Worm (Caenorhabditis elegans) whole organism, L3 larva: ENCODE results near the gene abf-5.
A peak's percentile ranks its signal among the peaks of the same experiment; 100 is the strongest.

Experiments used
- R02D3.7 ChIP-seq: fragments of 150-350 bp; optimal IDR thresholded peaks from 2 replicates; lab custom pipeline; 2014; ENCODE audit warnings: missing biosample characterization, missing genetic modification characterization
- ZK546.5 ChIP-seq: sonication (generic microtip); optimal IDR thresholded peaks from 2 replicates; lab custom pipeline; 2017; ENCODE audit warnings: missing biosample characterization, missing genetic modification characterization
- ceh-9 ChIP-seq: sonication (generic microtip); optimal IDR thresholded peaks from 2 replicates; lab custom pipeline; 2018; ENCODE audit warnings: missing biosample characterization, missing genetic modification characterization
- daf-12 ChIP-seq: fragments of 150-350 bp; optimal IDR thresholded peaks from 2 replicates; lab custom pipeline; 2014; ENCODE audit warnings: missing biosample characterization, missing genetic modification reagents, missing genetic modification characterization
- egl-27 ChIP-seq: sonication (generic microtip); optimal IDR thresholded peaks from 4 replicates; lab custom pipeline; 2017; ENCODE audit warnings: missing biosample characterization, missing genetic modification reagents, missing genetic modification characterization
- egl-5 ChIP-seq: fragments of 150-350 bp; optimal IDR thresholded peaks from 2 replicates; lab custom pipeline; 2017; ENCODE audit warnings: missing biosample characterization, missing genetic modification reagents, missing genetic modification characterization, inconsistent platforms
- elt-1 ChIP-seq: fragments of 150-350 bp; optimal IDR thresholded peaks from 2 replicates; lab custom pipeline; 2014; ENCODE audit warnings: missing biosample characterization, missing genetic modification characterization
- elt-2 ChIP-seq: sonication (generic microtip); optimal IDR thresholded peaks from 2 replicates; lab custom pipeline; 2016; ENCODE audit warnings: missing genetic modification reagents, mild to moderate bottlenecking, missing genetic modification characterization, missing compliant biosample characterization
- elt-3 ChIP-seq, 3 experiments: fragments of 150-350 bp in 1 of 3; sonication (generic microtip) in 2 of 3; optimal IDR thresholded peaks; 2 replicates in 2 of 3; 4 replicates in 1 of 3; lab custom pipeline; 2014 to 2017; ENCODE audit warnings: missing biosample characterization in 3 of 3, missing genetic modification characterization in 3 of 3
- eor-1 ChIP-seq, 2 experiments: fragments of 150-350 bp; optimal IDR thresholded peaks; 2 replicates each; lab custom pipeline; 2014 to 2018; ENCODE audit warnings: missing biosample characterization in 2 of 2, missing genetic modification characterization in 2 of 2
- fkh-10 ChIP-seq: sonication (generic microtip); optimal IDR thresholded peaks from 2 replicates; lab custom pipeline; 2017; ENCODE audit warnings: missing biosample characterization, missing genetic modification reagents, missing genetic modification characterization
- hmg-11 ChIP-seq: sonication (generic microtip); optimal IDR thresholded peaks from 2 replicates; lab custom pipeline; 2016; ENCODE audit warnings: missing genetic modification characterization, missing compliant biosample characterization
- jun-1 ChIP-seq: fragments of 150-350 bp; optimal IDR thresholded peaks from 2 replicates; lab custom pipeline; 2014; ENCODE audit warnings: missing biosample characterization, missing genetic modification reagents, missing genetic modification characterization
- lin-15B ChIP-seq: fragments of 150-350 bp; optimal IDR thresholded peaks from 2 replicates; lab custom pipeline; 2014; ENCODE audit warnings: missing biosample characterization, missing genetic modification characterization
- lin-39 ChIP-seq: fragments of 150-350 bp; optimal IDR thresholded peaks from 2 replicates; lab custom pipeline; 2018; ENCODE audit warnings: missing biosample characterization, missing genetic modification reagents, missing genetic modification characterization
- lsy-12 ChIP-seq: sonication (generic microtip); optimal IDR thresholded peaks from 2 replicates; lab custom pipeline; 2016; ENCODE audit warnings: mild to moderate bottlenecking, missing genetic modification characterization, missing compliant biosample characterization
- mml-1 ChIP-seq: fragments of 150-350 bp; sonication (generic microtip); optimal IDR thresholded peaks from 3 replicates; lab custom pipeline; 2014; ENCODE audit warnings: missing biosample characterization, missing genetic modification characterization
- nfya-1 ChIP-seq: sonication (generic microtip); optimal IDR thresholded peaks from 2 replicates; lab custom pipeline; 2017; ENCODE audit warnings: missing genetic modification characterization, mild to moderate bottlenecking, missing compliant biosample characterization, antibody characterized with exemption, moderate library complexity; ENCODE audit not compliant: insufficient read depth
- nhr-11 ChIP-seq: fragments of 150-350 bp; optimal IDR thresholded peaks from 2 replicates; lab custom pipeline; 2014; ENCODE audit warnings: missing biosample characterization, missing genetic modification characterization
- nhr-12 ChIP-seq: fragments of 150-350 bp; optimal IDR thresholded peaks from 2 replicates; lab custom pipeline; 2014; ENCODE audit warnings: missing biosample characterization, missing genetic modification characterization
- nhr-23 ChIP-seq: fragments of 150-350 bp; optimal IDR thresholded peaks from 2 replicates; lab custom pipeline; 2014; ENCODE audit warnings: missing biosample characterization, missing genetic modification reagents, missing genetic modification characterization
- nhr-237 ChIP-seq: fragments of 150-350 bp; optimal IDR thresholded peaks from 2 replicates; lab custom pipeline; 2014; ENCODE audit warnings: missing biosample characterization, missing genetic modification characterization
- nhr-25 ChIP-seq: sonication (generic microtip); optimal IDR thresholded peaks from 2 replicates; lab custom pipeline; 2017; ENCODE audit warnings: missing biosample characterization, missing genetic modification characterization
- nhr-43 ChIP-seq: sonication (generic microtip); optimal IDR thresholded peaks from 2 replicates; lab custom pipeline; 2016; ENCODE audit warnings: mild to moderate bottlenecking, missing genetic modification characterization, missing compliant biosample characterization; ENCODE audit not compliant: poor library complexity, severe bottlenecking
- nhr-76 ChIP-seq: fragments of 150-350 bp; sonication (generic microtip); optimal IDR thresholded peaks from 5 replicates; lab custom pipeline; 2014; ENCODE audit warnings: missing biosample characterization, missing genetic modification characterization
- pha-4 ChIP-seq: fragments of 150-350 bp; optimal IDR thresholded peaks from 2 replicates; lab custom pipeline; 2014; ENCODE audit warnings: missing biosample characterization, missing genetic modification reagents, missing genetic modification characterization
- pqm-1 ChIP-seq: fragments of 150-350 bp; optimal IDR thresholded peaks from 2 replicates; lab custom pipeline; 2017; ENCODE audit warnings: missing biosample characterization, missing genetic modification characterization, inconsistent platforms
- sea-2 ChIP-seq: fragments of 150-350 bp; sonication (generic microtip); optimal IDR thresholded peaks from 4 replicates; lab custom pipeline; 2014; ENCODE audit warnings: missing biosample characterization, missing genetic modification reagents, missing genetic modification characterization
- skn-1 ChIP-seq: fragments of 150-350 bp; optimal IDR thresholded peaks from 2 replicates; lab custom pipeline; 2014; ENCODE audit warnings: missing biosample characterization, missing genetic modification characterization
- snpc-4 ChIP-seq: fragments of 150-350 bp; optimal IDR thresholded peaks from 2 replicates; lab custom pipeline; 2014; ENCODE audit warnings: missing biosample characterization, missing genetic modification characterization
- tbx-2 ChIP-seq: sonication (generic microtip); optimal IDR thresholded peaks from 2 replicates; lab custom pipeline; 2016; ENCODE audit warnings: mild to moderate bottlenecking, missing genetic modification characterization, missing compliant biosample characterization
- unc-39 ChIP-seq: sonication (generic microtip); optimal IDR thresholded peaks from 4 replicates; lab custom pipeline; 2017; ENCODE audit warnings: missing biosample characterization, missing genetic modification characterization
- unc-62 ChIP-seq: fragments of 150-350 bp; sonication (generic microtip); optimal IDR thresholded peaks from 4 replicates; lab custom pipeline; 2014; ENCODE audit warnings: missing biosample characterization, missing genetic modification reagents, missing genetic modification characterization
- zag-1 ChIP-seq: fragments of 150-350 bp; optimal IDR thresholded peaks from 2 replicates; lab custom pipeline; 2014; ENCODE audit warnings: missing biosample characterization, missing genetic modification characterization
- ztf-11 ChIP-seq: fragments of 150-350 bp; optimal IDR thresholded peaks from 2 replicates; lab custom pipeline; 2014; ENCODE audit warnings: missing biosample characterization, missing genetic modification characterization
- ztf-4 ChIP-seq: fragments of 150-350 bp; optimal IDR thresholded peaks from 2 replicates; lab custom pipeline; 2014; ENCODE audit warnings: missing biosample characterization, missing genetic modification characterization

abf-5 gene

DNA sequence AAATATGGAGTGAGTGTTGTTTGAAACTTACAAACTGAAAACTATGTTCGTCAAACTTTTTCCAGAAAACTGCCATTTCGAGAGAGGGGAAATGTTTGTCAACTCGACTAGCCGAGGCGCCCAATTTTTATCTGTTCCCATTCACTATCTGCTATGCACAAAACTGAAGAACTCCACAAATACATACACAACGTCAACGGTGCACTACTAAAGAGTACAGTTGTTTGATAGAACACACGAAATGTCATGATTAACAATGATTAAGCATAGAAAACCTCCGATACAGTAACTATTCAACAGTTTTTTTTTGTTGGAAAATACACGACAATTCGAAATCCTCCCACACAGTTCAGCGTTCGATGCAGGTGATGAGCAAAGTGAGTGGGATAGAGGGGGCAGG is 26.9 kb downstream of the abf-5 start:
- no peak for TF ChIP-seq zag-1
- no peak for TF ChIP-seq skn-1
- TF ChIP-seq lin-39: no peak
- TF ChIP-seq mml-1: no peak
- peak; percentile 44 for TF ChIP-seq pqm-1 (tag; lab: Kevin White, UChicago)
- no peak for TF ChIP-seq daf-12 (tag; lab: Kevin White, UChicago)
- no peak for TF ChIP-seq snpc-4 (tag; lab: Kevin White, UChicago)
- no peak for TF ChIP-seq nfya-1 (tag; lab: Kevin White, UChicago)
- no peak for TF ChIP-seq elt-3 (tag; optimal IDR thresholded peaks at IDR 0.05; lab: Kevin White, UChicago)
- peak; percentile 35 for TF ChIP-seq elt-2
- no peak for TF ChIP-seq ZK546.5 (tag; lab: Kevin White, UChicago)

DNA sequence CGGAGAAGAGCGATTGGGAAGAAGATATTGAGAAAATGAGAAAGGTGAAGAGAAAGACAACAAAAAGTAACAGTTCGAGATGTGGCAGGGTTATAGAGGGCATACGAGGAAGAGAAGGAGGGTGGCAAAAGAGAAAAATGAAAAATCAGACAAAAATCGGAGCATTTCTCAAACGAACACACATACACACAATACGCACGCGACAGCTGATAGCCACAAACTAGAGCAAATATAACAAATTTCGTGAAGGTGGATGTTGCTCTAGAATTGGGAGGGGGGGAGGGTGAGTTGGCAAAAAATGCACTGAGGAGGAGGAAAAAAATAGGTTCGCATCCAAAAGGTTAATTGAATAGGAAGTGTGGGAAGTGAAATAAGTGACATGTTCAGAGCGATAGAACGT is 32.5 kb downstream of the abf-5 start:
- TF ChIP-seq ZK546.5 (tag; lab: Kevin White, UChicago): no peak
- TF ChIP-seq lin-15B (tag; lab: Kevin White, UChicago): no peak
- TF ChIP-seq R02D3.7: no peak
- no peak for TF ChIP-seq fkh-10
- no peak for TF ChIP-seq pha-4 (tag; lab: Kevin White, UChicago)

DNA sequence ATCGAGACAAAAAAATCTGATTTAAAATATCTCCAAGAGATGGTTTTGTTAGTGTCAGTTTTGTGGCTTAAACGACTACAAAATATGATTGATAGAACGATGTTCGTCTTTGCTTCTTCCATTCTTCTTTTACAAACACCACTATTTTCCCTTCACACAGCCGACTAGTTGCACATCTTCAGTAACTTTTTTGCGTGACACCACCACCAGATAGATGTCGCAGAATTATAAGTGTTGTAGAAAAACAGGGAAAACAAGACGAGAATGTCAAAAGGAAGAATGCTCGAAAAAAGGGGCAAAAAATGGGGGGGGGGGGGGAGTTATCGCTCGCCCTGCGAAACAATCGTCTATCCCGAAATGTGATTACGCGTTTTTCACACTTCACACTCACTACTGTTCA is 34.1 kb downstream of the abf-5 start:
- TF ChIP-seq mml-1 (no peak), tbx-2 (no peak), unc-62 (GFP tag; lab: Kevin White, UChicago) (no peak), ZK546.5 (tag; lab: Kevin White, UChicago) (no peak), sea-2 (no peak), eor-1 (tag; optimal IDR thresholded peaks at IDR 0.05; lab: Kevin White, UChicago) (no peak), jun-1 (tag; lab: Kevin White, UChicago) (no peak), nhr-76 (tag; lab: Kevin White, UChicago) (no peak), egl-5 (tag; lab: Kevin White, UChicago) (no peak), nhr-43 (tag; lab: Kevin White, UChicago) (no peak), ceh-9 (tag; lab: Kevin White, UChicago) (no peak)

DNA sequence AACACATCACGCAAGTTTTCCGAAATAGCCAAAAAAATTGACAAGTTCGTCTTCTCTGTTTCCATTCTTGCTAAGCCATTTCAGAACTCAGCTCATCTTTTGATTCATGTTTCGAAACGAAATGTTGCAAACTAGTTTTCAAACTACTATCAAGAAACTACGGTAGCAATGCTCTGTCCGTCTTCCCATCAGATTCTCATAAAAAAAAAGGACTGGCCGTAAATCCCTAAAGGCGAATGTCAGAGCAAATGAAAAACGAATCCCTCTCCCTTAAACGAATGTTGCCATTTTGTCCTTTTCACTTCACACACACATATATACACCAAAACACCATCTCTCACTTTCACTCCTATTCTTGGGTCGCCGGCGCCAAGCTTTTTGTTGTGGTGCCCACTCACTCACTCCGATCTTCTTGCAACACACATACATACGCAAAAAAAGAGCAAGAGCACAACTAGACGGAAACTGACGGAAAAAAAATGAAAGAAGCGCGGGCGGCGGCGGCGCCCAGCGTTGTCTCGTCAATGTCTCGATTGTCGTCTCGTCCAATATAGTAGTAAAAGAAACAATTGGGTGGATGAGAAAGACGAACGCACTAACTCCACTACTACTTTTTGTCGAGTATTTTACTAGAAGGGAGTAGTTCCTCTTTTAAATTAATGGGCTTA is 35.2 kb downstream of the abf-5 start:
- TF ChIP-seq nhr-43 (tag; lab: Kevin White, UChicago) (no peak), unc-39 (no peak), ZK546.5 (tag; lab: Kevin White, UChicago) (no peak), nhr-25 (tag; lab: Kevin White, UChicago) (no peak), nhr-237 (tag; lab: Kevin White, UChicago) (no peak), elt-1 (tag; lab: Kevin White, UChicago) (no peak), nhr-11 (tag; lab: Kevin White, UChicago) (no peak), nhr-76 (tag; lab: Kevin White, UChicago) (no peak), eor-1 (tag; optimal IDR thresholded peaks at IDR 0.05; lab: Kevin White, UChicago) (no peak), lsy-12 (tag; lab: Kevin White, UChicago) (no peak), nfya-1 (tag; lab: Kevin White, UChicago) (peak; percentile 43), lin-39 (peak; percentile 53), egl-27 (tag; lab: Kevin White, UChicago) (no peak), hmg-11 (tag; lab: Kevin White, UChicago) (peak; percentile 19), zag-1 (no peak), skn-1 (no peak), ztf-11 (tag; lab: Kevin White, UChicago) (no peak)

DNA sequence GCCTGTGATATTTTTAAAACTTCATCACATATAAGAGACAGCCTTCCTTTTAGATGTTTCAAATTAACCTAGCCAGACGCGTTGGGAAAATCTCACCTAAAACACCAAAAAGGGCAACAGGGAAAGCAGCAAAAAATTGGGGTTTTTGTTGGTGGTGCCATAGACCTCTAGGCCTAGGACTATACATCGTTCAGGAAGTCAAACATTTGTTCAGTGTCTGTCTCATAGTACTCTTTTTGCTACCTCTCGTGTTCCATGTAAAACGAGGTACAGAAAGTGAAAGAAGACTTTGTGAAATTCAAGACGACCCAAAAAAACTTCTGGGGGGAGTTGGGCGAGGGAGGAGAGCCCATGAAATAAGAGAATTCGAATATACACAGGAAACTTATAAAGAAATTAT is 36.4 kb downstream of the abf-5 start:
- no peak for TF ChIP-seq ceh-9 (tag; lab: Kevin White, UChicago)
- no peak for TF ChIP-seq nhr-23
- TF ChIP-seq nhr-43 (tag; lab: Kevin White, UChicago): no peak
- no peak for TF ChIP-seq nhr-11 (tag; lab: Kevin White, UChicago)
- TF ChIP-seq ztf-11 (tag; lab: Kevin White, UChicago): no peak
- TF ChIP-seq nhr-237 (tag; lab: Kevin White, UChicago): no peak
- no peak for TF ChIP-seq ztf-4 (tag; lab: Kevin White, UChicago)
- TF ChIP-seq elt-2: no peak
- TF ChIP-seq sea-2: no peak
- no peak for TF ChIP-seq nhr-12 (tag; lab: Kevin White, UChicago)
- no peak for TF ChIP-seq snpc-4 (tag; lab: Kevin White, UChicago)
- no peak for TF ChIP-seq elt-3 (tag; optimal IDR thresholded peaks at IDR 0.05; lab: Kevin White, UChicago)
- no peak for TF ChIP-seq zag-1
- no peak for TF ChIP-seq fkh-10
- TF ChIP-seq lin-39: no peak
- TF ChIP-seq unc-62 (GFP tag; lab: Kevin White, UChicago): no peak
- TF ChIP-seq, all 47 proteins: peak for 0
